Fruit fly (Drosophila melanogaster): ENCODE results near the gene Nhe1.
A peak's percentile ranks its signal among the peaks of the same experiment; 100 is the strongest.

Gene Nhe1

DNA sequence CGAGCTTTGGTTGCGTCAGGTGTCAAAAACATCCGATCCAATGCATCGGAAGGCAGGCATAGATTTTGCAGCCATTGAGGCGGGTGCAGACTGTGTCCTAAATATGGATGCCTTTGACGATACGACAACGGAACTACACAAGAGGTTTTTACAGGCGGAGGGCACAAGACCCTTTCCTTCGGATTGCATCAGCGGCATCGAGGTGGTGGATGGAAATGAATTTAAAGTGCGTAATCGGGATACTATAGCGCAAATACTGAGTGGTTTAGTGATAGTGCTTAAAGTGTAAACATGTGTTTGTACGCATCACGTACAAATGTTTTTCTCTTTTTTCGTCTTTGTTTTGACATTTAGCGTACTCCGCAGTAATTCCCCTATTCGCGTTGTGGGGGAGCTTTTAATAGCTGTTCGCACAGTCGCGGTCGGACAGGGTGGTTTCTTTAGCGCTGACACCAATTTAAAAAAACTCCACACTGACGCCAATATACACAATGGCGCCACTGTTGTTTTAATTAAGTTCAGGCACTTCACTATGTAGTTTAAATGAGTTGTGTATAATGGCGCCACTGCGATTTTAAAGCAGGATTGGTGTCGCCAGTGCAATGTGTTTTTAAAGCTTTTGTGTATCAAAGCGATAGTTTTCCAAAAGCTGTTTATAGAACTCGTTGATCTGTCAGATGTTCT lies 33.6 kb downstream of the Nhe1 start (continued):
- no peak for TF ChIP-seq CG10959 (GFP tag; IDR thresholded peaks at IDR 0.05)
- TF ChIP-seq lov (optimal IDR thresholded peaks at IDR 0.05): no peak
- TF ChIP-seq lov (GFP tag; IDR thresholded peaks at IDR 0.05): peak; percentile 63; the same call in 1 of the 3 replicates
- TF ChIP-seq ftz-f1 (GFP tag; optimal IDR thresholded peaks at IDR 0.05): no peak
- TF ChIP-seq Dp (GFP tag; optimal IDR thresholded peaks at IDR 0.05): peak; percentile 55
- no peak for TF ChIP-seq HmgD (GFP tag; optimal IDR thresholded peaks at IDR 0.05)
- no peak for TF ChIP-seq CG6272 (GFP tag; IDR thresholded peaks at IDR 0.05)
- no peak for TF ChIP-seq CG8281 (tag; optimal IDR thresholded peaks at IDR 0.05)
- TF ChIP-seq CG10431 (GFP tag; optimal IDR thresholded peaks at IDR 0.05): no peak
- TF ChIP-seq Camta (GFP tag; optimal IDR thresholded peaks at IDR 0.05): peak; percentile 39
- no peak for TF ChIP-seq usp (GFP tag; optimal IDR thresholded peaks at IDR 0.05)
- TF ChIP-seq vvl (GFP tag; IDR thresholded peaks at IDR 0.05): peak; percentile 88
- TF ChIP-seq croc (GFP tag; conservative IDR thresholded peaks at IDR 0.05): no peak
- no peak for TF ChIP-seq btn (GFP tag; optimal IDR thresholded peaks at IDR 0.05)
- peak; percentile 59 for TF ChIP-seq sens (GFP tag)
- TF ChIP-seq CG8924 (tag; optimal IDR thresholded peaks at IDR 0.05): no peak
- peak; percentile 39 for TF ChIP-seq CG1233 (GFP tag; optimal IDR thresholded peaks at IDR 0.05)
- TF ChIP-seq Mes4 (GFP tag; optimal IDR thresholded peaks at IDR 0.05): peak; percentile 43
- TF ChIP-seq jumu (GFP tag; optimal IDR thresholded peaks at IDR 0.05): no peak
- no peak for TF ChIP-seq Dref (GFP tag; IDR thresholded peaks at IDR 0.05)
- TF ChIP-seq CG17612 (GFP tag; IDR thresholded peaks at IDR 0.05): no peak
- TF ChIP-seq CG11695 (GFP tag; IDR thresholded peaks at IDR 0.05): no peak
- no peak for TF ChIP-seq nau (GFP tag; optimal IDR thresholded peaks at IDR 0.05)
- no peak for TF ChIP-seq gsb (GFP tag; IDR thresholded peaks at IDR 0.05)
- no peak for TF ChIP-seq CG16815 (GFP tag; optimal IDR thresholded peaks at IDR 0.05)
- no peak for TF ChIP-seq MESR4 (GFP tag; optimal IDR thresholded peaks at IDR 0.05)
- TF ChIP-seq lola (GFP tag; optimal IDR thresholded peaks at IDR 0.05): no peak
- 0 out of 2 replicates have a peak, but pooled peaks have one; percentile 6 for TF ChIP-seq peb (GFP tag; IDR thresholded peaks at IDR 0.05)
- no peak for TF ChIP-seq pan (optimal IDR thresholded peaks at IDR 0.05)
- peak in 1 of 2 experiments; percentile 49 for TF ChIP-seq pan (GFP tag; optimal IDR thresholded peaks at IDR 0.05 in 1 of 2, IDR thresholded peaks at IDR 0.05 in 1 of 2)

DNA sequence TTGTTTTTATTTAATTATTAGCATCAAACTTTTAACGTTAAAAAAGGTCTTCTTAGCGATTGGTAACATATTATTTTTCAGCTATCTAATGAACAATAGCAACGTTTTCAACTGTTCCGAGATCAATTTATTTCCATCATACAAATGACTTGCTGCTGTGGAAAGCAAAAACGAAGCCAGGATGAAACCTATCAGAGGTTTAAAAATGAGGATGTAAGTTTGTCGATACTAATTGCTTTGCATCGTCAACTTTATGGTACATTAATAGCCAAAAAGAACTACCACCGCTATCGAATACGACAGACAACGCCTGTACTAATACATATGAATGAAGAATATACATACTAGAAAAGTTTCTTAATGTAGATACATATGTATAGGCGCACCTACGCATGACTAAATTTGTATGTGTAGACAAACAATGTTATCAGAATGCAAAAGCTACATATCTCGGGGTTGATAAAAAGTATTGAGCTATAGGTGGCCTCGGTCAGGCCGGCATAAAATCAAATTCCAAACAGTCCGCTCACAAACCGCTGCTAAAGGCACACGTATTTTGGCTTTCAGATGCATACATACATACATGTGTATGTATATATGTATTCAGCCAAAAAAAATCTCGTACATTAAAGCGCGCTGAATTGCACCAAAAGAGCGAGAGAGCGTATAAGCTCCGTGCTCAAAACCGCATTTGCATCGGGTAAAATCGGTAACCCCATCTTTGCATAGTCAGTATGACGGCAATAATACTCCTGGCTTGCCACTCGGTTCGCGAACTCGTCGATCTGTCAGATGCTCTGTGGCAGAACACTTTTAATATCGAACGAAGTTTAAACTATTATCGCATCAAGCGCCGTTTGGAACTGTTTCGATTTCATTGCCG lies 34.4 kb downstream of the Nhe1 start:
- TF ChIP-seq ham (GFP tag; IDR thresholded peaks at IDR 0.05) (no peak), MBD-R2 (GFP tag; IDR thresholded peaks at IDR 0.05) (no peak; the same call in 1 of the 2 replicates), CG7839 (tag; optimal IDR thresholded peaks at IDR 0.05) (no peak), klu (GFP tag; IDR thresholded peaks at IDR 0.05) (no peak), Myb (GFP tag; optimal IDR thresholded peaks at IDR 0.05) (no peak), Deaf1 (tag; optimal IDR thresholded peaks at IDR 0.05) (no peak), Ets97D (GFP tag; optimal IDR thresholded peaks at IDR 0.05) (no peak), Pdp1 (GFP tag; optimal IDR thresholded peaks at IDR 0.05) (peak in 1 of 2 experiments; percentile 88), NfI (GFP tag; optimal IDR thresholded peaks at IDR 0.05) (no peak), CkIIα-i1 (GFP tag; IDR thresholded peaks at IDR 0.05) (no peak), CG2678 (tag; optimal IDR thresholded peaks at IDR 0.05) (peak; percentile 24), hth (optimal IDR thresholded peaks at IDR 0.05) (no peak), CG7786 (GFP tag; optimal IDR thresholded peaks at IDR 0.05) (no peak), CG17568 (GFP tag; optimal IDR thresholded peaks at IDR 0.05) (no peak), chn (GFP tag; optimal IDR thresholded peaks at IDR 0.05) (no peak), Taf1 (GFP tag; IDR thresholded peaks at IDR 0.05) (no peak), fu2 (GFP tag; optimal IDR thresholded peaks at IDR 0.05) (no peak), CG6813 (GFP tag; optimal IDR thresholded peaks at IDR 0.05) (no peak), Hey (tag; optimal IDR thresholded peaks at IDR 0.05) (no peak), Drgx (GFP tag; IDR thresholded peaks at IDR 0.05) (no peak), CG34224 (GFP tag; IDR thresholded peaks at IDR 0.05; ENCODE audit: partially characterized antibody) (no peak)

Measured in whole organism, embryonic.